Fruit fly (Drosophila melanogaster) whole organism, adult: Measurements from ENCODE around the gene CG31823.

Experiments used
- CG11617 ChIP-seq: fragments of 200-800 bp; sonication (Bioruptor generic); optimal IDR thresholded peaks from 2 replicates; lab custom pipeline; 2017; ENCODE audit warnings: mild to moderate bottlenecking, missing biosample characterization, missing genetic modification reagents, missing genetic modification characterization
- CG12768 ChIP-seq: fragments of 200-800 bp; sonication (Bioruptor generic); optimal IDR thresholded peaks from 2 replicates; lab custom pipeline; 2017; ENCODE audit warnings: missing biosample characterization, missing genetic modification characterization, mild to moderate bottlenecking, moderate library complexity, missing genetic modification reagents
- CG14711 ChIP-seq: fragments of 200-800 bp; sonication (Bioruptor generic); optimal IDR thresholded peaks from 2 replicates; lab custom pipeline; 2018; ENCODE audit warnings: missing biosample characterization, mild to moderate bottlenecking, missing genetic modification characterization, moderate library complexity
- CG1620 ChIP-seq: fragments of 200-800 bp; sonication (Bioruptor generic); optimal IDR thresholded peaks from 2 replicates; lab custom pipeline; 2016; ENCODE audit warnings: missing biosample characterization, missing genetic modification characterization
- CG33017 ChIP-seq: fragments of 200-800 bp; sonication (Bioruptor generic); optimal IDR thresholded peaks from 2 replicates; lab custom pipeline; 2018; ENCODE audit warnings: missing biosample characterization, mild to moderate bottlenecking, missing genetic modification characterization, moderate library complexity
- CG5204 ChIP-seq: fragments of 200-800 bp; sonication (Bioruptor generic); optimal IDR thresholded peaks from 2 replicates; lab custom pipeline; 2016; ENCODE audit warnings: missing biosample characterization, missing genetic modification characterization
- CG7045 ChIP-seq: fragments of 200-800 bp; sonication (Bioruptor generic); optimal IDR thresholded peaks from 2 replicates; lab custom pipeline; 2017; ENCODE audit warnings: missing biosample characterization, mild to moderate bottlenecking, missing genetic modification characterization
- CG7101 ChIP-seq: fragments of 200-800 bp; sonication (Bioruptor generic); optimal IDR thresholded peaks from 2 replicates; lab custom pipeline; 2018; ENCODE audit warnings: missing biosample characterization, mild to moderate bottlenecking, missing genetic modification characterization, moderate library complexity
- Clk ChIP-seq: fragments of 200-800 bp; sonication (Bioruptor generic); optimal IDR thresholded peaks from 2 replicates; lab custom pipeline; 2017; ENCODE audit warnings: missing biosample characterization, missing genetic modification characterization
- Crg-1 ChIP-seq: fragments of 200-800 bp; sonication (Bioruptor generic); optimal IDR thresholded peaks from 2 replicates; lab custom pipeline; 2016; ENCODE audit warnings: missing biosample characterization, missing genetic modification characterization
- Hr96 ChIP-seq: fragments of 200-800 bp; sonication (Bioruptor generic); optimal IDR thresholded peaks from 2 replicates; lab custom pipeline; 2016; ENCODE audit warnings: missing biosample characterization, missing genetic modification characterization
- Mnt ChIP-seq: fragments of 200-800 bp; sonication (Bioruptor generic); optimal IDR thresholded peaks from 2 replicates; lab custom pipeline; 2016; ENCODE audit warnings: missing biosample characterization, mild to moderate bottlenecking, missing genetic modification characterization
- bab1 ChIP-seq: fragments of 200-800 bp; sonication (Bioruptor generic); optimal IDR thresholded peaks from 3 replicates; lab custom pipeline; 2019; ENCODE audit warnings: missing biosample characterization, mild to moderate bottlenecking, missing genetic modification characterization, moderate library complexity
- cic ChIP-seq: fragments of 200-800 bp; sonication (Bioruptor generic); optimal IDR thresholded peaks from 2 replicates; lab custom pipeline; 2017; ENCODE audit warnings: missing biosample characterization, mild to moderate bottlenecking, missing genetic modification characterization, moderate library complexity
- cnc ChIP-seq, 2 experiments: fragments of >200 bp; optimal IDR thresholded peaks; 2 replicates each; lab custom pipeline; 2017
- kay ChIP-seq: fragments of 200-800 bp; sonication (Bioruptor generic); peaks from one replicate; lab custom pipeline; 2016; ENCODE audit warnings: missing biosample characterization, missing genetic modification characterization, borderline replicate concordance
- ovo ChIP-seq: fragments of 200-800 bp; sonication (Bioruptor generic); optimal IDR thresholded peaks from 2 replicates; lab custom pipeline; 2016; ENCODE audit warnings: missing biosample characterization, missing genetic modification characterization
- pad ChIP-seq: fragments of 200-800 bp; sonication (Bioruptor generic); optimal IDR thresholded peaks from 3 replicates; lab custom pipeline; 2017; ENCODE audit warnings: missing biosample characterization, missing genetic modification characterization, mild to moderate bottlenecking, moderate library complexity, missing genetic modification reagents
- tj ChIP-seq: fragments of 200-800 bp; sonication (Bioruptor generic); optimal IDR thresholded peaks from 3 replicates; lab custom pipeline; 2017; ENCODE audit warnings: missing biosample characterization, mild to moderate bottlenecking, missing genetic modification characterization, moderate library complexity
- toe ChIP-seq: fragments of 200-800 bp; sonication (Bioruptor generic); optimal IDR thresholded peaks from 2 replicates; lab custom pipeline; 2016; ENCODE audit warnings: missing biosample characterization, missing genetic modification characterization

Gene CG31823

dm6 chr2L:15893711-15894110 lies 6.6 kb downstream of the CG31823 start, which contains the start of gene Tep1:
Gene Tep1 (minus strand): TSS chr2L:15893811.
- TF ChIP-seq kay (GFP tag; lab: Kevin White, UChicago) (peak; percentile 33), CG11617 (no peak)

- TF ChIP-seq CG7101 (tag; lab: Kevin White, UChicago) (no peak), CG1620 (GFP tag; lab: Kevin White, UChicago) (no peak), Hr96 (no peak), CG12768 (no peak), CG5204 (GFP tag; lab: Kevin White, UChicago) (no peak), ovo (GFP tag; lab: Kevin White, UChicago) (no peak), Crg-1 (GFP tag; lab: Kevin White, UChicago) (no peak), CG11617 (no peak), pad (GFP tag; lab: Kevin White, UChicago) (no peak), CG33017 (tag; lab: Kevin White, UChicago) (no peak), bab1 (GFP tag; lab: Kevin White, UChicago) (no peak), cnc (optimal IDR thresholded peaks at IDR 0.05; lab: Kevin White, UChicago) (no peak), kay (GFP tag; lab: Kevin White, UChicago) (no peak), Clk (GFP tag; lab: Kevin White, UChicago) (no peak), tj (GFP tag; lab: Kevin White, UChicago) (no peak), Mnt (GFP tag; lab: Kevin White, UChicago) (no peak), cic (GFP tag; lab: Kevin White, UChicago) (no peak)
Measured at dm6 chr2L:15886187-15886586, 14.1 kb downstream of the CG31823 start.

- TF ChIP-seq CG7045 (GFP tag; lab: Kevin White, UChicago) (no peak), CG11617 (no peak), CG5204 (GFP tag; lab: Kevin White, UChicago) (no peak), toe (no peak)
Measured at dm6 chr2L:15883090-15883489, 17.2 kb downstream of the CG31823 start, which contains the start of gene CG44475. Gene CG44475 (minus strand): TSS chr2L:15883190.

dm6 chr2L:15880056-15880455 lies 20.3 kb downstream of the CG31823 start, which contains the start of gene CG7653:
Gene CG7653 (minus strand): TSS chr2L:15880156.
- TF ChIP-seq CG11617 = no peak
- no peak for TF ChIP-seq Mnt (GFP tag; lab: Kevin White, UChicago)
- no peak for TF ChIP-seq Hr96
- no peak for TF ChIP-seq bab1 (GFP tag; lab: Kevin White, UChicago)
- TF ChIP-seq Clk (GFP tag; lab: Kevin White, UChicago) = no peak
- TF ChIP-seq pad (GFP tag; lab: Kevin White, UChicago) = no peak
- TF ChIP-seq CG7045 (GFP tag; lab: Kevin White, UChicago) = no peak
- TF ChIP-seq CG12768 = no peak
- no peak for TF ChIP-seq kay (GFP tag; lab: Kevin White, UChicago)
- no peak for TF ChIP-seq cnc (optimal IDR thresholded peaks at IDR 0.05; lab: Kevin White, UChicago)
- no peak for TF ChIP-seq cic (GFP tag; lab: Kevin White, UChicago)
- no peak for TF ChIP-seq CG7101 (tag; lab: Kevin White, UChicago)
- no peak for TF ChIP-seq ovo (GFP tag; lab: Kevin White, UChicago)
- TF ChIP-seq CG1620 (GFP tag; lab: Kevin White, UChicago) = no peak
- no peak for TF ChIP-seq Crg-1 (GFP tag; lab: Kevin White, UChicago)
- TF ChIP-seq toe = no peak
- no peak for TF ChIP-seq tj (GFP tag; lab: Kevin White, UChicago)
- no peak for TF ChIP-seq CG14711 (tag; lab: Kevin White, UChicago)
- no peak for TF ChIP-seq CG33017 (tag; lab: Kevin White, UChicago)
- TF ChIP-seq CG5204 (GFP tag; lab: Kevin White, UChicago) = no peak

- TF ChIP-seq cnc (optimal IDR thresholded peaks at IDR 0.05; lab: Kevin White, UChicago) (no peak), tj (GFP tag; lab: Kevin White, UChicago) (no peak), CG33017 (tag; lab: Kevin White, UChicago) (no peak)
Measured at dm6 chr2L:15865361-15865760, 35.0 kb downstream of the CG31823 start, which contains the start of gene CG42792. Gene CG42792 (minus strand): TSS chr2L:15865461.

- TF ChIP-seq ovo (GFP tag; lab: Kevin White, UChicago) = no peak
- no peak for TF ChIP-seq CG7045 (GFP tag; lab: Kevin White, UChicago)
- TF ChIP-seq Clk (GFP tag; lab: Kevin White, UChicago) = no peak
- no peak for TF ChIP-seq tj (GFP tag; lab: Kevin White, UChicago)
- TF ChIP-seq Crg-1 (GFP tag; lab: Kevin White, UChicago) = no peak
- no peak for TF ChIP-seq CG11617
- TF ChIP-seq CG7101 (tag; lab: Kevin White, UChicago) = no peak
- TF ChIP-seq toe = no peak
- TF ChIP-seq Hr96 = no peak
Measured at dm6 chr2L:15853826-15854225, 46.5 kb downstream of the CG31823 start, which contains the start of gene Tektin-A. Gene Tektin-A (plus strand): TSS chr2L:15854126.

- TF ChIP-seq ovo (GFP tag; lab: Kevin White, UChicago) (no peak), CG7045 (GFP tag; lab: Kevin White, UChicago) (no peak), cic (GFP tag; lab: Kevin White, UChicago) (no peak)
Measured at dm6 chr2L:15852292-15852691, 48.0 kb downstream of the CG31823 start, which contains the start of gene CG13243. Gene CG13243 (plus strand): TSS chr2L:15852592.
